Worm (Caenorhabditis elegans): ENCODE results near the gene F11E6.6.
A peak's percentile ranks its signal among the peaks of the same experiment; 100 is the strongest.

Gene F11E6.6

DNA sequence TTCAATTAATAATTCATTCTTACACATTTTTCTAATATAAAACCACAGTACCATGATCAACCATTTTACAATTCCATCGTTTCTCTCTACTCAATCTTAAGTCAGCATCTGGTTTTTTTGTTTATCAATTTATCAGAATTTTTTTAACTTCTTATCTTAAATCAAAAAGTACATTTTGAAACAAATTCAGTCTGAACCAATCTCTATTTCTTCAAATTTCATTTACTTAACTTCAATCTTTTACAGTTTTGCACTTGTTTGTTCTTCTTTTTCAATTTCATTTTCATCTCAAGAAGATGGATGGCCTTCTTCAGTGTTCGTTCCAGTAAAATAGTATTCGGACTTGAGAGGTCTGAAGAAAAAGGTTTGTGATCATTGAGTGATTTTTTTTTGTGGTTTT is 7.2 kb upstream of the F11E6.6 start, which contains the start of gene gba-3:
Gene gba-3 (plus strand): TSS at position 301 of the 400 bp plus-strand sequence.
- TF ChIP-seq nhr-76 (tag; optimal IDR thresholded peaks at IDR 0.05) (no peak), flh-1 (GFP tag; optimal IDR thresholded peaks at IDR 0.05) (no peak), sem-2 (GFP tag; optimal IDR thresholded peaks at IDR 0.05) (no peak), ceh-43 (GFP tag; optimal IDR thresholded peaks at IDR 0.05) (no peak), unc-120 (tag; optimal IDR thresholded peaks at IDR 0.05; ENCODE audit: poor library complexity, severe bottlenecking) (no peak), nhr-2 (tag; optimal IDR thresholded peaks at IDR 0.05) (no peak), mab-5 (tag; optimal IDR thresholded peaks at IDR 0.05) (no peak), elt-1 (tag; optimal IDR thresholded peaks at IDR 0.05; ENCODE audit: borderline replicate concordance, insufficient read depth) (no peak), hlh-1 (tag; optimal IDR thresholded peaks at IDR 0.05) (no peak), lin-32 (GFP tag; optimal IDR thresholded peaks at IDR 0.05) (no peak), snpc-4 (tag; optimal IDR thresholded peaks at IDR 0.05) (no peak)

DNA sequence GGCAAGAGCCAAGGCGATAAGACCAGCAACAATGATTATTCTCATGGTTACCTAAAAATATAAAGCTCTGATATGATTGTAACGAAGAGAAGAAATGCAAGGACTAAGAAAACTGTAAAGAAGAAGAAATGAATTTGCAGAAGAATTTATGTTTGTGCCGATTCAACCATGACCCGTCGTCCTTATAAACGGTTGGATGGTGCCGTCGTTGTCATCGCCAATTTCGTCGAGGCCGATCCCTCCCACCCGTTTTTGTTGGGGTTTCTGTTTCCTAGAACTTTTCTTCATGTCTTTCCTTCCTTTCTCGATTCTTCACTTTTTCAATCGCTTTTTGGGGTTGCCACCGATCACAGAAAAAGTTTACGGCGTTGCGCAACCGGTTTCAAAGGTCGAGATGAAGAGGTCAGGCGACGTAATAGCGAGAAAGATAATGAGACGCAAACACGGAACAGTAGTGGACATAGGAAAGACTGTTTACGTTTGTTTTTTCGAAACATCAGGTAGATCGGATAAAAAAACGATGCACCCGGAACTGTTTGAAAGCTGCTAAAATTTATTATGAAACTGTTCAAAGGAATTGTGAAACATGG is 6.2 kb upstream of the F11E6.6 start, which contains the start of gene epic-1:
Gene epic-1 (minus strand): TSS at position 51 of the 590 bp plus-strand sequence.
- TF ChIP-seq zip-8 (tag; optimal IDR thresholded peaks at IDR 0.05) (peak; percentile 12), hlh-1 (tag; optimal IDR thresholded peaks at IDR 0.05) (no peak), ztf-11 (tag; optimal IDR thresholded peaks at IDR 0.05) (no peak)

DNA sequence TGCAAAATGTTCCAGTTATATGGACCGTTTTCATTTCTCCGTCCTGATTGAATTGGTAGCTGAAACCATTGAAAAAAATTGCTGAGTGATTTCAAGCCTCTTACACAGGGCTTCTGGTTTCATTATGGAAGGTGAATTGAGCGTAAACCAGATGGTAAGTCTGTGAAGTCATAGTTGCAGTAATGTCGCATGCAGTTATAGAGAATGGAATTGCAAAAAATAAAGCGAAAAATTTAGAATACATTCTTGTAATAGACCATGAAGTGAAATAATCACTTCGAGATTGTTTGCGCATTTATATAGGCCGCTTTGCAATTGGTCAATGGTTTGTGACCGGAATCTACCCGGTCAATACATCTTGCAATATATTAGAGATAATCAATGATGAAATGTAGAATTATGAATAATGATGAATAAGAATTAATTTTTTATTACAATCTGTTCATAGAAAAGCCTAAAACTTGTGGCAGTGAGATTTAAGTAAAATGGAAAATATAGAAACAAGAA is 4.4 kb upstream of the F11E6.6 start, which contains the start of gene F11E6.4:
Gene F11E6.4 (minus strand): TSS at position 259 of the 507 bp plus-strand sequence.
- TF ChIP-seq blmp-1 (tag; optimal IDR thresholded peaks at IDR 0.05) (no peak), sptf-1 (tag; optimal IDR thresholded peaks at IDR 0.05) (no peak)

DNA sequence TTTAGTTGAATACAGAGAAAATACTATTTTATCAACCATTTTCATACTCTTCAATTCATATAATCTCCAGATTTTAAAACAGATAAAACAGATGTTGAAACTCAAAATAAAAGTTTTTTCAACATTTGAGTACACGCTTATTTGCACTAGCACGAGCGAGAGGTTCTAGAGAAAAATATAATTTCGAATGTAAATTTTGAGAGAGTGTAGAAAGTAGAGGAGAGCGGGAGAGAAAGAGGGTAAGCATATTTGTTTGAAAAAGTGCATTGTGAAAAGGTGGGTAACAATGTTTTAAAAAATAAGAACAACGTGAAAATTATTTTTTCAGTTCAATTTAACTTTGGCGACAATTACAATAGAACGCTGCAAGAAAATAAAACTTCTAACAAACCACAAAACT is 2.0 kb upstream of the F11E6.6 start:
- peak; percentile 18 for TF ChIP-seq unc-120 (tag; optimal IDR thresholded peaks at IDR 0.05; ENCODE audit: poor library complexity, severe bottlenecking)
- TF ChIP-seq nhr-12 (tag; optimal IDR thresholded peaks at IDR 0.05), result no peak
- TF ChIP-seq ces-1 (GFP tag; optimal IDR thresholded peaks at IDR 0.05), result peak; percentile 74

DNA sequence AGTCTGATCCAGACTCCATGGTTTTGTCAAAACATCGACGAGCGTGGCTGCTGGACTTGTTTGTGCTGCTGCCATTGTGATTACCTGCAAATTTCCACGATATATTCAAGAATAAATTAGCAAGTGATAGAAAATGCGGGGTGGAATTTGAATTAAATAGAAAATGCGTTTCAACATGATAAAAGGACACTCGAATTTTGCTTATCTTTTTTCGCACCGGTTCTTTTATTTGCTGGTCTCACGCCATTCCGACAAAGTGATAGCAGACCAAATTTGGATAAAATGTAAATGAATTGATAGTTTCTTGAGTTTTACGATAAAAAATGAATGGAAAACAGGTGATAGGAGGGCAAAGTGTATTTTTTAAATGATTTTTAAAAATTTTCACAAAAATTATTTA is 1.5 kb upstream of the F11E6.6 start, which contains the start of gene elo-2:
Gene elo-2 (minus strand): TSS at position 84 of the 400 bp plus-strand sequence.
- TF ChIP-seq M03D4.4 (tag; optimal IDR thresholded peaks at IDR 0.05), result no peak
- TF ChIP-seq sem-2 (GFP tag; optimal IDR thresholded peaks at IDR 0.05), result no peak
- TF ChIP-seq lin-32 (GFP tag; optimal IDR thresholded peaks at IDR 0.05), result no peak
- no peak for TF ChIP-seq nhr-2 (tag; optimal IDR thresholded peaks at IDR 0.05)
- no peak for TF ChIP-seq nhr-237 (tag; optimal IDR thresholded peaks at IDR 0.05)
- no peak for TF ChIP-seq ceh-83 (GFP tag; optimal IDR thresholded peaks at IDR 0.05)
- no peak for TF ChIP-seq unc-120 (tag; optimal IDR thresholded peaks at IDR 0.05; ENCODE audit: poor library complexity, severe bottlenecking)
- no peak for TF ChIP-seq elt-1 (tag; optimal IDR thresholded peaks at IDR 0.05; ENCODE audit: borderline replicate concordance, insufficient read depth)
- TF ChIP-seq ceh-39 (tag; optimal IDR thresholded peaks at IDR 0.05), result no peak
- TF ChIP-seq mep-1 (tag; optimal IDR thresholded peaks at IDR 0.05), result no peak
- no peak for TF ChIP-seq unc-62 (GFP tag; optimal IDR thresholded peaks at IDR 0.05)
- TF ChIP-seq zip-8 (tag; optimal IDR thresholded peaks at IDR 0.05), result no peak
- no peak for TF ChIP-seq nhr-12 (tag; optimal IDR thresholded peaks at IDR 0.05)
- TF ChIP-seq nhr-28 (tag; optimal IDR thresholded peaks at IDR 0.05), result no peak
- TF ChIP-seq blmp-1 (tag; optimal IDR thresholded peaks at IDR 0.05), result no peak
- TF ChIP-seq cnd-1 (tag; optimal IDR thresholded peaks at IDR 0.05), result no peak
- TF ChIP-seq snpc-4 (tag; optimal IDR thresholded peaks at IDR 0.05), result no peak
- TF ChIP-seq mls-2 (tag; optimal IDR thresholded peaks at IDR 0.05), result no peak
- no peak for TF ChIP-seq sptf-1 (tag; optimal IDR thresholded peaks at IDR 0.05)
- no peak for TF ChIP-seq ceh-43 (GFP tag; optimal IDR thresholded peaks at IDR 0.05)

DNA sequence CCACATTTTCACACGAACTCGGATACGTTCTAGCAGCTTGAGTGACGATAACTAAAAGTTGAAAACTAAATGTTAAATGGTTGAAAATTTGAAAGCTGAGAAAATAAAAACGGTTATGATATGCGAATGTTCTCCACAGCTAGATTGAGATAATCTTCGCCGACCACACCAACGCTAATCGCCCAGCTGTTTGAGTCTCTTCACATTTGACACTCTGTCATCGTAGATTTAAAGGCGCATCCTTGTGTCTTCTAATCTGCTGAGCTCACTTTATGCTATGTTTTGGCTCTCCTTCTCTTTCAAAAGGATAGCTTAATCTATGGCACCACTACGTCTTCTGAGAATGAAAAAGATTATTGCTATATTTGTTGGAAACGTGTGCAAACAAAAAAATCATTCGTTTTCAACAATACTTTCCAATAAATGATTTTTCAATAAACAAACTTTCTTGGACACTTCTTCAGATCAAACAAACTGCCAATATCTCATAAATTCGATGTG is 2.6 kb downstream of the F11E6.6 start, which contains the start of gene F11E6.10:
Gene F11E6.10 (minus strand): TSS at position 51 of the 501 bp plus-strand sequence.
- TF ChIP-seq hlh-1 (tag; optimal IDR thresholded peaks at IDR 0.05) (no peak), nhr-28 (tag; optimal IDR thresholded peaks at IDR 0.05) (no peak), elt-1 (tag; optimal IDR thresholded peaks at IDR 0.05; ENCODE audit: borderline replicate concordance, insufficient read depth) (no peak), mls-2 (tag; optimal IDR thresholded peaks at IDR 0.05) (no peak), ham-2 (GFP tag; optimal IDR thresholded peaks at IDR 0.05) (no peak), ces-1 (GFP tag; optimal IDR thresholded peaks at IDR 0.05) (no peak), lin-32 (GFP tag; optimal IDR thresholded peaks at IDR 0.05) (no peak), lsy-2 (tag; optimal IDR thresholded peaks at IDR 0.05) (no peak), ceh-39 (tag; optimal IDR thresholded peaks at IDR 0.05) (no peak), mab-5 (tag; optimal IDR thresholded peaks at IDR 0.05) (no peak), unc-120 (tag; optimal IDR thresholded peaks at IDR 0.05; ENCODE audit: poor library complexity, severe bottlenecking) (no peak), cnd-1 (tag; optimal IDR thresholded peaks at IDR 0.05) (no peak), blmp-1 (tag; optimal IDR thresholded peaks at IDR 0.05) (no peak), drap-1 (GFP tag; optimal IDR thresholded peaks at IDR 0.05) (no peak), ztf-11 (tag; optimal IDR thresholded peaks at IDR 0.05) (no peak), sem-2 (GFP tag; optimal IDR thresholded peaks at IDR 0.05) (no peak), nhr-12 (tag; optimal IDR thresholded peaks at IDR 0.05) (no peak)
